Worm (Caenorhabditis elegans) whole organism, midembryonic: Measurements from ENCODE around the gene sri-60.

Source experiments
- T22C8.4 ChIP-seq: fragments of 200-800 bp; sonication (Bioruptor generic); IDR thresholded peaks from 2 replicates; pipeline ENCODE4 v1.3.6; 2022; ENCODE audit warnings: missing genetic modification characterization, missing compliant biosample characterization
- cog-1 ChIP-seq: sonication (generic microtip); optimal IDR thresholded peaks from 2 replicates; lab custom pipeline; 2016; ENCODE audit warnings: missing genetic modification characterization, missing compliant biosample characterization
- flt-1 ChIP-seq: fragments of 200-800 bp; sonication (Bioruptor generic); IDR thresholded peaks from 2 replicates; pipeline ENCODE4 v1.3.6; 2022; ENCODE audit warnings: missing genetic modification characterization, missing compliant biosample characterization
- klf-2 ChIP-seq: fragments of 200-800 bp; sonication (Bioruptor generic); conservative IDR thresholded peaks from 2 replicates; pipeline ENCODE4 v1.3.6; 2022; ENCODE audit warnings: missing genetic modification reagents, missing genetic modification characterization, missing compliant biosample characterization
- med-1 ChIP-seq: sonication (generic microtip); optimal IDR thresholded peaks from 2 replicates; lab custom pipeline; 2017; ENCODE audit warnings: missing genetic modification characterization, mild to moderate bottlenecking, missing compliant biosample characterization, antibody characterized with exemption, missing genetic modification reagents; ENCODE audit not compliant: insufficient read depth
- ref-1 ChIP-seq: fragments of 200-800 bp; sonication (Bioruptor generic); conservative IDR thresholded peaks from 2 replicates; pipeline ENCODE4 v1.3.6; 2022; ENCODE audit warnings: missing genetic modification reagents, missing genetic modification characterization, missing compliant biosample characterization
- tab-1 ChIP-seq: fragments of 200-800 bp; sonication (Bioruptor generic); IDR thresholded peaks from 2 replicates; pipeline ENCODE4 v1.3.6; 2022; ENCODE audit warnings: missing genetic modification characterization, missing compliant biosample characterization
- ztf-23 ChIP-seq: fragments of 200-800 bp; sonication (Bioruptor generic); IDR thresholded peaks from 2 replicates; pipeline ENCODE4 v1.3.6; 2022; ENCODE audit warnings: missing genetic modification reagents, missing genetic modification characterization, missing compliant biosample characterization

DNA sequence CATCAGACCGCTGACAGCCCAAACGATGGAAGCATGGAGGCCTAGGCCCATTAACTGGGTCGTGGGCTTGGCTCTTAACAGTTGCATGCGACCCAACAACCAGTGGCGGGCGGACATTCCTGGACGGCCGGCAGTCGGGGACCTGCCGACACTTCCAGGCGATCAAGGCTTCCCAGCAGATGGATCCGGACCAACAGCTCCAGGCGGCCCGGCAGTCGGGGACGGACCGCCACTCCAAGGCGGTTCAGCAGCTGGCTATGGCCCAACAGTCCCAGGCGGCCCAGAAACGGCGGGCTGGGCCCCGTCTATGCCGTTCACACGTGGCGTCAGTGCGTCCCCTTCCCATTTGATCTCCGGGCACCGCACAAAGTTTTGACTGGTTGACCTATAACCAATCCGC lies 38.7 kb upstream of the sri-60 start:
- TF ChIP-seq ref-1 (GFP tag; lab: Robert Waterston, UW) (no peak), cog-1 (no peak), T22C8.4 (GFP tag; lab: Robert Waterston, UW) (no peak), med-1 (GFP tag; lab: Kevin White, UChicago) (no peak), flt-1 (GFP tag; lab: Robert Waterston, UW) (no peak), tab-1 (GFP tag; lab: Robert Waterston, UW) (no peak), ztf-23 (GFP tag; lab: Robert Waterston, UW) (no peak), klf-2 (GFP tag; lab: Robert Waterston, UW) (no peak)
